Fruit fly (Drosophila melanogaster) whole organism, embryonic: ENCODE data around the gene CG4951.

Experiments used
- Atf-2 ChIP-seq: fragments of 200-800 bp; sonication (Bioruptor generic); optimal IDR thresholded peaks from 2 replicates; lab custom pipeline; 2016; ENCODE audit warnings: missing biosample characterization, missing genetic modification characterization
- CG11085 ChIP-seq: fragments of 200-800 bp; sonication (Bioruptor generic); IDR thresholded peaks from 2 replicates; pipeline ENCODE4 v1.3.6; 2022; ENCODE audit warnings: missing biosample characterization, missing genetic modification characterization
- CG11696 ChIP-seq: fragments of 200-800 bp; sonication (Bioruptor generic); IDR thresholded peaks from 2 replicates; pipeline ENCODE4 v1.3.6; 2022; ENCODE audit warnings: missing biosample characterization, missing genetic modification characterization
- CG12659 ChIP-seq: fragments of 200-800 bp; sonication (Bioruptor generic); optimal IDR thresholded peaks from 3 replicates; lab custom pipeline; 2017; ENCODE audit warnings: mild to moderate bottlenecking, missing biosample characterization, missing genetic modification reagents, missing genetic modification characterization
- CG13123 ChIP-seq: fragments of 200-800 bp; sonication (Bioruptor generic); optimal IDR thresholded peaks from 2 replicates; lab custom pipeline; 2016; ENCODE audit warnings: missing biosample characterization, missing genetic modification characterization
- CG13424 ChIP-seq: fragments of 200-800 bp; sonication (Bioruptor generic); optimal IDR thresholded peaks from 2 replicates; lab custom pipeline; 2019; ENCODE audit warnings: missing biosample characterization, mild to moderate bottlenecking, missing genetic modification characterization, moderate library complexity
- CG14014 ChIP-seq: fragments of 200-800 bp; sonication (Bioruptor generic); IDR thresholded peaks from 2 replicates; pipeline ENCODE4 v1.3.6; 2022; ENCODE audit warnings: missing biosample characterization, missing genetic modification characterization
- CG15011 ChIP-seq: fragments of 200-800 bp; sonication (Bioruptor generic); optimal IDR thresholded peaks from 3 replicates; lab custom pipeline; 2018; ENCODE audit warnings: missing biosample characterization, mild to moderate bottlenecking, missing genetic modification characterization
- CG16813 ChIP-seq: fragments of 200-800 bp; sonication (Bioruptor generic); IDR thresholded peaks from 3 replicates; pipeline ENCODE4 v1.3.6; 2022; ENCODE audit warnings: missing biosample characterization, missing genetic modification characterization; ENCODE audit not compliant: partially characterized antibody
- CG17359 ChIP-seq: fragments of 200-800 bp; sonication (Bioruptor generic); optimal IDR thresholded peaks from 3 replicates; lab custom pipeline; 2018; ENCODE audit warnings: missing biosample characterization, mild to moderate bottlenecking, missing genetic modification characterization, moderate library complexity
- CG2678 ChIP-seq: fragments of 200-800 bp; sonication (Bioruptor generic); optimal IDR thresholded peaks from 3 replicates; lab custom pipeline; 2019; ENCODE audit warnings: missing biosample characterization, mild to moderate bottlenecking, missing genetic modification characterization, moderate library complexity
- CG4854 ChIP-seq: fragments of 200-800 bp; sonication (Bioruptor generic); optimal IDR thresholded peaks from 2 replicates; lab custom pipeline; 2016; ENCODE audit warnings: missing biosample characterization, missing genetic modification characterization, inconsistent platforms
- CG6654 ChIP-seq: fragments of 200-800 bp; sonication (Bioruptor generic); optimal IDR thresholded peaks from 2 replicates; lab custom pipeline; 2017; ENCODE audit warnings: missing biosample characterization, mild to moderate bottlenecking, missing genetic modification characterization
- CG6854 ChIP-seq: fragments of 200-800 bp; sonication (Bioruptor generic); optimal IDR thresholded peaks from 3 replicates; lab custom pipeline; 2017; ENCODE audit warnings: missing biosample characterization, mild to moderate bottlenecking, missing genetic modification characterization
- CG8089 ChIP-seq: fragments of 200-800 bp; sonication (Bioruptor generic); optimal IDR thresholded peaks from 3 replicates; lab custom pipeline; 2016; ENCODE audit warnings: missing biosample characterization, missing genetic modification characterization
- CG8944 ChIP-seq: fragments of 200-800 bp; sonication (Bioruptor generic); optimal IDR thresholded peaks from 3 replicates; lab custom pipeline; 2016; ENCODE audit warnings: missing biosample characterization, missing genetic modification characterization
- CG9609 ChIP-seq: fragments of 200-800 bp; sonication (Bioruptor generic); optimal IDR thresholded peaks from 3 replicates; lab custom pipeline; 2016; ENCODE audit warnings: missing biosample characterization, missing genetic modification characterization
- CG9817 ChIP-seq: fragments of 200-800 bp; sonication (Bioruptor generic); optimal IDR thresholded peaks from 2 replicates; lab custom pipeline; 2018; ENCODE audit warnings: missing biosample characterization, mild to moderate bottlenecking, missing genetic modification characterization, moderate library complexity
- D19A ChIP-seq: fragments of 200-800 bp; optimal IDR thresholded peaks from 3 replicates; lab custom pipeline; 2019; ENCODE audit warnings: missing biosample characterization, mild to moderate bottlenecking, missing genetic modification characterization, moderate library complexity
- Dbx ChIP-seq: fragments of 200-800 bp; sonication (Bioruptor generic); IDR thresholded peaks from 3 replicates; pipeline ENCODE4 v1.3.6; 2022; ENCODE audit warnings: missing biosample characterization, missing genetic modification characterization
- Dref ChIP-seq: fragments of 200-800 bp; sonication (Bioruptor generic); IDR thresholded peaks from 2 replicates; pipeline ENCODE4 v1.3.6; 2022; ENCODE audit warnings: missing biosample characterization, missing genetic modification characterization
- Med ChIP-seq: fragments of 200-800 bp; sonication (Bioruptor generic); peaks from one replicate; lab custom pipeline; 2016; ENCODE audit warnings: missing biosample characterization, missing genetic modification characterization, mild to moderate bottlenecking, inconsistent platforms, moderate library complexity
- NfI ChIP-seq: fragments of 200-800 bp; sonication (Bioruptor generic); optimal IDR thresholded peaks from 3 replicates; lab custom pipeline; 2018; ENCODE audit warnings: missing biosample characterization, mild to moderate bottlenecking, missing genetic modification characterization, moderate library complexity
- Rfx ChIP-seq: fragments of 200-800 bp; sonication (Bioruptor generic); IDR thresholded peaks from 2 replicates; pipeline ENCODE4 v1.3.6; 2022; ENCODE audit warnings: missing biosample characterization, missing genetic modification characterization
- Sox102F ChIP-seq: fragments of 200-800 bp; sonication (Bioruptor generic); optimal IDR thresholded peaks from 2 replicates; lab custom pipeline; 2018; ENCODE audit warnings: missing biosample characterization, mild to moderate bottlenecking, missing genetic modification characterization, moderate library complexity
- Taf1 ChIP-seq: fragments of 200-800 bp; sonication (Bioruptor generic); IDR thresholded peaks from 2 replicates; pipeline ENCODE4 v1.3.6; 2022; ENCODE audit warnings: missing biosample characterization, missing genetic modification characterization
- Xbp1 ChIP-seq: fragments of 200-800 bp; sonication (Bioruptor generic); optimal IDR thresholded peaks from 3 replicates; lab custom pipeline; 2016; ENCODE audit warnings: missing biosample characterization, mild to moderate bottlenecking, missing genetic modification characterization
- amos ChIP-seq: fragments of 200-800 bp; sonication (Bioruptor generic); IDR thresholded peaks from 2 replicates; pipeline ENCODE4 v1.3.6; 2022; ENCODE audit warnings: missing biosample characterization, missing genetic modification characterization; ENCODE audit not compliant: partially characterized antibody
- ato ChIP-seq: fragments of 200-800 bp; sonication (Bioruptor generic); IDR thresholded peaks from 2 replicates; pipeline ENCODE4 v1.3.6; 2022; ENCODE audit warnings: missing biosample characterization, missing genetic modification characterization; ENCODE audit not compliant: partially characterized antibody
- chm ChIP-seq: fragments of 200-800 bp; sonication (Bioruptor generic); IDR thresholded peaks from 2 replicates; pipeline ENCODE4 v1.3.6; 2022; ENCODE audit warnings: missing biosample characterization, missing genetic modification characterization
- ci ChIP-seq: fragments of 200-800 bp; sonication (Bioruptor generic); IDR thresholded peaks from 3 replicates; pipeline ENCODE4 v1.3.6; 2022; ENCODE audit warnings: missing biosample characterization, missing genetic modification characterization
- dati ChIP-seq: fragments of 200-800 bp; sonication (Bioruptor generic); IDR thresholded peaks from 2 replicates; pipeline ENCODE4 v1.3.6; 2022; ENCODE audit warnings: missing biosample characterization, missing genetic modification characterization
- en ChIP-seq: fragments of 200-800 bp; sonication (Bioruptor generic); optimal IDR thresholded peaks from 2 replicates; lab custom pipeline; 2016; ENCODE audit warnings: missing biosample characterization, missing genetic modification characterization
- gcm ChIP-seq: fragments of 200-800 bp; sonication (Bioruptor generic); optimal IDR thresholded peaks from 2 replicates; lab custom pipeline; 2019; ENCODE audit warnings: missing biosample characterization, mild to moderate bottlenecking, missing genetic modification characterization, moderate library complexity
- gro ChIP-seq: fragments of 200-800 bp; sonication (Bioruptor generic); optimal IDR thresholded peaks from 2 replicates; lab custom pipeline; 2016; ENCODE audit warnings: missing biosample characterization, missing genetic modification characterization
- lilli ChIP-seq: fragments of 200-800 bp; sonication (Bioruptor generic); optimal IDR thresholded peaks from 3 replicates; lab custom pipeline; 2016; ENCODE audit warnings: missing biosample characterization, missing genetic modification characterization
- nerfin-2 ChIP-seq: fragments of 200-800 bp; sonication (Bioruptor generic); IDR thresholded peaks from 2 replicates; pipeline ENCODE4 v1.3.6; 2022; ENCODE audit warnings: missing biosample characterization, missing genetic modification characterization; ENCODE audit not compliant: partially characterized antibody
- nmo ChIP-seq: fragments of 200-800 bp; sonication (Bioruptor generic); optimal IDR thresholded peaks from 2 replicates; lab custom pipeline; 2018; ENCODE audit warnings: missing biosample characterization, mild to moderate bottlenecking, missing genetic modification characterization, moderate library complexity
- p53 ChIP-seq: fragments of 200-800 bp; sonication (Bioruptor generic); optimal IDR thresholded peaks from 2 replicates; lab custom pipeline; 2016; ENCODE audit warnings: missing biosample characterization, missing genetic modification characterization
- pan ChIP-seq, 4 experiments: fragments of >200 bp in 3 of 4; fragments of 200-800 bp in 1 of 4; sonication (Bioruptor generic) in 1 of 4; optimal IDR thresholded peaks in 3 of 4; IDR thresholded peaks in 1 of 4; 2 replicates each; pipeline versions ENCODE4 v1.3.6 to Lab custom; 2017 to 2022; ENCODE audit warnings: missing biosample characterization in 2 of 4, missing genetic modification characterization in 2 of 4, mixed read lengths in 1 of 4
- pb ChIP-seq: fragments of 200-800 bp; sonication (Bioruptor generic); optimal IDR thresholded peaks from 3 replicates; lab custom pipeline; 2016; ENCODE audit warnings: missing biosample characterization, missing genetic modification characterization
- pros ChIP-seq: fragments of 200-800 bp; sonication (Bioruptor generic); optimal IDR thresholded peaks from 3 replicates; lab custom pipeline; 2019; ENCODE audit warnings: missing biosample characterization, mild to moderate bottlenecking, missing genetic modification characterization, moderate library complexity
- pum ChIP-seq: fragments of 200-800 bp; sonication (Bioruptor generic); optimal IDR thresholded peaks from 2 replicates; lab custom pipeline; 2016; ENCODE audit warnings: missing biosample characterization, missing genetic modification characterization
- pzg ChIP-seq: fragments of 200-800 bp; sonication (Bioruptor generic); optimal IDR thresholded peaks from 3 replicates; lab custom pipeline; 2018; ENCODE audit warnings: missing biosample characterization, mild to moderate bottlenecking, missing genetic modification characterization, moderate library complexity
- run ChIP-seq: fragments of 200-800 bp; sonication (Bioruptor generic); optimal IDR thresholded peaks from 3 replicates; lab custom pipeline; 2018; ENCODE audit warnings: missing biosample characterization, mild to moderate bottlenecking, missing genetic modification characterization
- sens ChIP-seq: fragments of 200-800 bp; sonication (Bioruptor generic); peaks from one replicate; lab custom pipeline; 2016; ENCODE audit warnings: missing biosample characterization, missing genetic modification characterization
- tup ChIP-seq: fragments of 200-800 bp; sonication (Bioruptor generic); optimal IDR thresholded peaks from 2 replicates; lab custom pipeline; 2016; ENCODE audit warnings: missing biosample characterization, mild to moderate bottlenecking, missing genetic modification characterization, moderate library complexity
- twi ChIP-seq: fragments of 200-800 bp; optimal IDR thresholded peaks from 2 replicates; lab custom pipeline; 2019; ENCODE audit warnings: missing biosample characterization, mild to moderate bottlenecking, missing genetic modification characterization, moderate library complexity
- vfl ChIP-seq: fragments of 200-800 bp; sonication (Bioruptor generic); optimal IDR thresholded peaks from 2 replicates; lab custom pipeline; 2016; ENCODE audit warnings: missing biosample characterization, missing genetic modification characterization
- vvl ChIP-seq: fragments of 200-800 bp; sonication (Bioruptor generic); IDR thresholded peaks from 2 replicates; pipeline ENCODE4 v1.3.6; 2022; ENCODE audit warnings: missing biosample characterization, missing genetic modification characterization
- zfh1 ChIP-seq: fragments of 200-800 bp; sonication (Bioruptor generic); IDR thresholded peaks from 3 replicates; pipeline ENCODE4 v1.3.6; 2022; ENCODE audit warnings: missing biosample characterization, missing genetic modification characterization

The CG4951 gene

dm6 chr3R:27947682-27948245 is 6.1 kb downstream of the CG4951 start, which contains the start of gene mfrn (continued):
- TF ChIP-seq CG11085 (GFP tag; lab: Robert Waterston, UW): no peak
- TF ChIP-seq CG9817: no peak
- no peak for TF ChIP-seq Rfx (GFP tag; lab: Robert Waterston, UW)
- no peak for TF ChIP-seq Xbp1 (GFP tag; lab: Kevin White, UChicago)
- TF ChIP-seq run (tag; lab: Kevin White, UChicago): no peak
- no peak for TF ChIP-seq CG8089 (GFP tag; lab: Kevin White, UChicago)
- no peak for TF ChIP-seq pum (GFP tag; lab: Kevin White, UChicago)
- TF ChIP-seq CG4854 (GFP tag; lab: Kevin White, UChicago): no peak
- TF ChIP-seq dati (GFP tag; lab: Robert Waterston, UW): no peak
- no peak for TF ChIP-seq p53
- TF ChIP-seq CG13123 (GFP tag; lab: Kevin White, UChicago): no peak
- no peak for TF ChIP-seq chm (GFP tag; lab: Robert Waterston, UW)
- TF ChIP-seq pan (optimal IDR thresholded peaks at IDR 0.05; lab: Kevin White, UChicago): no peak
- TF ChIP-seq pan (GFP tag; optimal IDR thresholded peaks at IDR 0.05 in 1 of 2, IDR thresholded peaks at IDR 0.05 in 1 of 2): no peak
- no peak for TF ChIP-seq gcm (GFP tag; lab: Kevin White, UChicago)
- TF ChIP-seq CG12659: no peak
- TF ChIP-seq Dref: no peak
- no peak for TF ChIP-seq CG11696 (GFP tag; lab: Robert Waterston, UW)
- TF ChIP-seq Dbx (GFP tag; lab: Robert Waterston, UW): no peak
- no peak for TF ChIP-seq CG16813
- TF ChIP-seq CG2678 (tag; lab: Kevin White, UChicago): no peak
- no peak for TF ChIP-seq CG6654 (GFP tag; lab: Kevin White, UChicago)
- no peak for TF ChIP-seq gro (GFP tag; lab: Kevin White, UChicago)
- TF ChIP-seq ato (GFP tag; lab: Robert Waterston, UW): no peak
- TF ChIP-seq nerfin-2: 0 out of 2 replicates have a peak, but pooled peaks have one; percentile 20
- no peak for TF ChIP-seq Atf-2
- no peak for TF ChIP-seq CG14014 (GFP tag; lab: Robert Waterston, UW)
- TF ChIP-seq lilli (GFP tag; lab: Kevin White, UChicago): no peak
- no peak for TF ChIP-seq NfI (GFP tag; lab: Kevin White, UChicago)
- TF ChIP-seq sens (GFP tag; lab: Kevin White, UChicago): no peak
- no peak for TF ChIP-seq pros
- no peak for TF ChIP-seq vfl (GFP tag; lab: Kevin White, UChicago)
- TF ChIP-seq nmo (GFP tag; lab: Kevin White, UChicago): no peak
- TF ChIP-seq CG6854: no peak
- TF ChIP-seq CG9609 (GFP tag; lab: Kevin White, UChicago): no peak
- TF ChIP-seq CG15011 (GFP tag; lab: Kevin White, UChicago): no peak
- TF ChIP-seq amos (GFP tag; lab: Robert Waterston, UW): peak; percentile 26; the same call in 1 of the 2 replicates
- TF ChIP-seq pzg (GFP tag; lab: Kevin White, UChicago): peak; percentile 68
- 0 out of 3 replicates have a peak, but pooled peaks have one; percentile 14 for TF ChIP-seq zfh1
- no peak for TF ChIP-seq CG8944
- TF ChIP-seq ci: no peak
- TF ChIP-seq pb: no peak
- no peak for TF ChIP-seq Sox102F (GFP tag; lab: Kevin White, UChicago)
- TF ChIP-seq CG17359: no peak
- TF ChIP-seq D19A (tag; lab: Kevin White, UChicago): no peak
- peak; percentile 69 for TF ChIP-seq Med
- TF ChIP-seq tup (GFP tag; lab: Kevin White, UChicago): no peak
- TF ChIP-seq twi (tag; lab: Kevin White, UChicago): no peak
- no peak for TF ChIP-seq CG13424 (tag; lab: Kevin White, UChicago)
- no peak for TF ChIP-seq vvl (GFP tag; lab: Robert Waterston, UW)
- TF ChIP-seq en (GFP tag; lab: Kevin White, UChicago): no peak
- TF ChIP-seq Taf1 (GFP tag; lab: Robert Waterston, UW): no peak
